5 fruit fly cellular contexts compared by ENCODE assay signal in the genomic region with DNA sequence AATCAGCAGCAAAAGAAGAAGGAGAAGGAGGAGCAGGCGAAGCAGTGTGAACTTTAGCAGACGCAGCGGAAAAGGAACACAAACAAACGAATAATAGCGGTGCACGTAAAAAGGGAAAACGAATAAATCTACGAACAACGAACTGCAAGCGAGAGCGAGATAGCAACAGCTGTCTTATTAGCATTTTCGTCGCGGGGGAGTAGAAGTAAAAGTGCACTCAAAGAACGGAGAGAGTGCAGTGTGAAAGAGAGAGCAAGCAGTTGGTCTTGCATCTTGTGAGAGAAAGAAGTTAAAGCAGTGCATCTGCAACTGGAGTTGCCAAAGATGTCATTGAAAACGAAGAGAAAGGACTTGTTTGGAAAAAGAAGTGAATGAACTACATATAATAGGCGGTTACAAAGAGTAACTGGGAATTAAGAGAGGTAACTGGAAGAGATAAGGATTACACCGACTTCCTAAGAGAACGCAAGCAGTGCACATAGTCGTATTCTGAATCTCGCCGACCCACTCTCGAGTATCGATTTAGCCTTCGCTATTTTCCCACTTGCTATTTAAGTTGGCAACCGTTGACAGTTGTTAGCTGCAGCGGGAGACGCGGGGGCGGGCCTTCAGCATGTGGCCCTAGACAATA.
TF ChIP-seq lines count a peak whose summit lies in the region.

No protein-coding gene starts in this region.

- TF ChIP-seq CTCF in whole organism, embryonic (GFP tag; optimal IDR thresholded peaks at IDR 0.05; lab: Kevin White, UChicago), result no peak

TF ChIP-seq in whole organism, adult, 20 proteins besides CTCF, POLR2A, EP300 and RAD21:
- TF ChIP-seq cic (GFP tag; optimal IDR thresholded peaks at IDR 0.05; lab: Kevin White, UChicago), result no peak
- TF ChIP-seq toe (GFP tag; optimal IDR thresholded peaks at IDR 0.05; lab: Kevin White, UChicago), result no peak
- no peak for TF ChIP-seq CG7045 (GFP tag; optimal IDR thresholded peaks at IDR 0.05; lab: Kevin White, UChicago)
- TF ChIP-seq pad (GFP tag; optimal IDR thresholded peaks at IDR 0.05; lab: Kevin White, UChicago), result peak; percentile 58
- TF ChIP-seq bab1 (GFP tag; optimal IDR thresholded peaks at IDR 0.05; lab: Kevin White, UChicago), result no peak
- TF ChIP-seq Crg-1 (GFP tag; optimal IDR thresholded peaks at IDR 0.05; lab: Kevin White, UChicago), result no peak
- TF ChIP-seq CG12768 (GFP tag; optimal IDR thresholded peaks at IDR 0.05; lab: Kevin White, UChicago), result no peak
- TF ChIP-seq Hr96 (GFP tag; optimal IDR thresholded peaks at IDR 0.05; lab: Kevin White, UChicago), result no peak
- no peak for TF ChIP-seq CG5204 (GFP tag; optimal IDR thresholded peaks at IDR 0.05; lab: Kevin White, UChicago)
- TF ChIP-seq tj (GFP tag; optimal IDR thresholded peaks at IDR 0.05; lab: Kevin White, UChicago), result peak; percentile 95

TF ChIP-seq in whole organism, embryonic, 481 proteins besides CTCF, POLR2A, EP300 and RAD21 (continues in another document):
- no peak for TF ChIP-seq az2 (GFP tag; optimal IDR thresholded peaks at IDR 0.05; lab: Kevin White, UChicago)
- TF ChIP-seq CG3065 (GFP tag; optimal IDR thresholded peaks at IDR 0.05; lab: Kevin White, UChicago), result no peak
- TF ChIP-seq Eip74EF (GFP tag; optimal IDR thresholded peaks at IDR 0.05; lab: Kevin White, UChicago), result no peak
- no peak for TF ChIP-seq sob (GFP tag; IDR thresholded peaks at IDR 0.05; lab: Robert Waterston, UW)
- TF ChIP-seq Hand (GFP tag; optimal IDR thresholded peaks at IDR 0.05; lab: Kevin White, UChicago), result no peak
- TF ChIP-seq HLHmδ (GFP tag; optimal IDR thresholded peaks at IDR 0.05; lab: Kevin White, UChicago), result no peak
- TF ChIP-seq CG13123 (GFP tag; optimal IDR thresholded peaks at IDR 0.05; lab: Kevin White, UChicago), result no peak
- no peak for TF ChIP-seq CHES-1-like (GFP tag; optimal IDR thresholded peaks at IDR 0.05; lab: Kevin White, UChicago)
- peak; percentile 94 for TF ChIP-seq z (GFP tag; IDR thresholded peaks at IDR 0.05; lab: Robert Waterston, UW)
- TF ChIP-seq CG2678 (tag; optimal IDR thresholded peaks at IDR 0.05; lab: Kevin White, UChicago), result no peak
- TF ChIP-seq unc-4 (GFP tag; IDR thresholded peaks at IDR 0.05; lab: Robert Waterston, UW; ENCODE audit: partially characterized antibody), result no peak
- TF ChIP-seq ken (GFP tag; IDR thresholded peaks at IDR 0.05; lab: Robert Waterston, UW), result no peak
- TF ChIP-seq dati (GFP tag; IDR thresholded peaks at IDR 0.05; lab: Robert Waterston, UW), result no peak
- peak; percentile 19 for TF ChIP-seq kni (GFP tag; optimal IDR thresholded peaks at IDR 0.05; lab: Kevin White, UChicago)
- TF ChIP-seq CG6854 (GFP tag; optimal IDR thresholded peaks at IDR 0.05; lab: Kevin White, UChicago), result no peak
- TF ChIP-seq usp (GFP tag; optimal IDR thresholded peaks at IDR 0.05; lab: Kevin White, UChicago), result no peak
- no peak for TF ChIP-seq CG10565 (GFP tag; optimal IDR thresholded peaks at IDR 0.05; lab: Kevin White, UChicago)
- no peak for TF ChIP-seq Lhr (GFP tag; optimal IDR thresholded peaks at IDR 0.05; lab: Kevin White, UChicago)
- no peak for TF ChIP-seq MTF-1 (GFP tag; optimal IDR thresholded peaks at IDR 0.05; lab: Kevin White, UChicago; ENCODE audit: borderline replicate concordance)

TF ChIP-seq in whole organism, prepupa, 60 proteins besides CTCF, POLR2A, EP300 and RAD21 (continues in another document):
- TF ChIP-seq Blimp-1 (GFP tag; optimal IDR thresholded peaks at IDR 0.05; lab: Kevin White, UChicago), result peak; percentile 91
- peak; percentile 31 for TF ChIP-seq Sox14 (GFP tag; optimal IDR thresholded peaks at IDR 0.05; lab: Kevin White, UChicago)
- no peak; the same call in 2 of the 3 replicates for TF ChIP-seq eg (GFP tag; IDR thresholded peaks at IDR 0.05; lab: Robert Waterston, UW)
- TF ChIP-seq CG32006 (GFP tag; optimal IDR thresholded peaks at IDR 0.05; lab: Kevin White, UChicago), result no peak
- TF ChIP-seq CG4318 (GFP tag; optimal IDR thresholded peaks at IDR 0.05; lab: Kevin White, UChicago), result no peak
- TF ChIP-seq Eip93F (GFP tag; optimal IDR thresholded peaks at IDR 0.05; lab: Kevin White, UChicago), result no peak
- 0 out of 2 replicates have a peak, but pooled peaks have one; percentile 21 for TF ChIP-seq CG15336 (GFP tag; IDR thresholded peaks at IDR 0.05; lab: Robert Waterston, UW)
- peak; percentile 32 for TF ChIP-seq CG6808 (GFP tag; optimal IDR thresholded peaks at IDR 0.05; lab: Kevin White, UChicago)
- TF ChIP-seq CG11902 (GFP tag; optimal IDR thresholded peaks at IDR 0.05; lab: Kevin White, UChicago), result no peak
- TF ChIP-seq Ets21C (GFP tag; optimal IDR thresholded peaks at IDR 0.05; lab: Kevin White, UChicago), result no peak
- no peak for TF ChIP-seq lz (GFP tag; optimal IDR thresholded peaks at IDR 0.05; lab: Kevin White, UChicago)
- TF ChIP-seq CG6792 (GFP tag; optimal IDR thresholded peaks at IDR 0.05; lab: Kevin White, UChicago), result no peak
- TF ChIP-seq net (GFP tag; optimal IDR thresholded peaks at IDR 0.05; lab: Kevin White, UChicago), result peak; percentile 7
- no peak for TF ChIP-seq CG1621 (tag; optimal IDR thresholded peaks at IDR 0.05; lab: Kevin White, UChicago)
- peak; percentile 76 for TF ChIP-seq Eip78C (GFP tag; lab: Kevin White, UChicago)
- no peak for TF ChIP-seq CG11294 (GFP tag; IDR thresholded peaks at IDR 0.05; lab: Robert Waterston, UW)
- no peak for TF ChIP-seq fd59A (GFP tag; optimal IDR thresholded peaks at IDR 0.05; lab: Kevin White, UChicago)
- no peak for TF ChIP-seq CG16779 (tag; optimal IDR thresholded peaks at IDR 0.05; lab: Kevin White, UChicago)
- no peak; the same call in 2 of the 3 replicates for TF ChIP-seq CG8119 (GFP tag; IDR thresholded peaks at IDR 0.05; lab: Robert Waterston, UW)
- TF ChIP-seq CG3919 (GFP tag; optimal IDR thresholded peaks at IDR 0.05; lab: Kevin White, UChicago), result no peak

TF ChIP-seq in whole organism, pupa, 21 proteins besides CTCF, POLR2A, EP300 and RAD21 (continues in another document):
- TF ChIP-seq CG34367 (tag; optimal IDR thresholded peaks at IDR 0.05; lab: Kevin White, UChicago) (no peak), Snoo (tag; optimal IDR thresholded peaks at IDR 0.05; lab: Kevin White, UChicago) (peak; percentile 23), CG8159 (tag; optimal IDR thresholded peaks at IDR 0.05; lab: Kevin White, UChicago) (no peak), CG14655 (GFP tag; optimal IDR thresholded peaks at IDR 0.05; lab: Kevin White, UChicago) (no peak), CG13204 (GFP tag; optimal IDR thresholded peaks at IDR 0.05; lab: Kevin White, UChicago) (peak; percentile 52), CG17806 (tag; optimal IDR thresholded peaks at IDR 0.05; lab: Kevin White, UChicago) (no peak), CG8301 (tag; optimal IDR thresholded peaks at IDR 0.05; lab: Kevin White, UChicago) (peak; percentile 47), CG32121 (GFP tag; IDR thresholded peaks at IDR 0.05; lab: Robert Waterston, UW) (no peak), Pif1A (GFP tag; optimal IDR thresholded peaks at IDR 0.05; lab: Kevin White, UChicago) (no peak), gl (tag; optimal IDR thresholded peaks at IDR 0.05; lab: Kevin White, UChicago) (peak; percentile 33), CG10348 (GFP tag; IDR thresholded peaks at IDR 0.05; lab: Robert Waterston, UW) (no peak), CG4496 (GFP tag; IDR thresholded peaks at IDR 0.05; lab: Robert Waterston, UW) (0 out of 3 replicates have a peak, but pooled peaks have one; percentile 38), CG9948 (tag; optimal IDR thresholded peaks at IDR 0.05; lab: Kevin White, UChicago) (no peak), rn (GFP tag; IDR thresholded peaks at IDR 0.05; lab: Robert Waterston, UW) (no peak), CG15710 (tag; optimal IDR thresholded peaks at IDR 0.05; lab: Kevin White, UChicago) (peak; percentile 4), Ets98B (GFP tag; IDR thresholded peaks at IDR 0.05; lab: Robert Waterston, UW) (peak; percentile 27; the same call in 1 of the 2 replicates), Pif1B (GFP tag; optimal IDR thresholded peaks at IDR 0.05; lab: Kevin White, UChicago) (no peak), CG12605 (GFP tag; IDR thresholded peaks at IDR 0.05; lab: Robert Waterston, UW) (no peak; the same call in 1 of the 2 replicates), D1 (tag; optimal IDR thresholded peaks at IDR 0.05; lab: Kevin White, UChicago) (no peak), fd96Ca (GFP tag; IDR thresholded peaks at IDR 0.05; lab: Robert Waterston, UW) (0 out of 3 replicates have a peak, but pooled peaks have one; percentile 23)

TF ChIP-seq in whole organism, wandering third instar larva, 38 proteins besides CTCF, POLR2A, EP300 and RAD21:
- TF ChIP-seq Dif (GFP tag; optimal IDR thresholded peaks at IDR 0.05; lab: Kevin White, UChicago; ENCODE audit: partially characterized antibody) (peak; percentile 24), rgr (GFP tag; optimal IDR thresholded peaks at IDR 0.05; lab: Kevin White, UChicago) (no peak), Hnf4 (GFP tag; optimal IDR thresholded peaks at IDR 0.05; lab: Kevin White, UChicago) (no peak), h (GFP tag; optimal IDR thresholded peaks at IDR 0.05; lab: Kevin White, UChicago) (no peak), pan (optimal IDR thresholded peaks at IDR 0.05; lab: Kevin White, UChicago) (no peak), Vsx2 (GFP tag; optimal IDR thresholded peaks at IDR 0.05; lab: Kevin White, UChicago; ENCODE audit: partially characterized antibody) (peak; percentile 59), jim (GFP tag; optimal IDR thresholded peaks at IDR 0.05; lab: Kevin White, UChicago) (no peak), brk (GFP tag; optimal IDR thresholded peaks at IDR 0.05; lab: Kevin White, UChicago) (no peak), CrebA (GFP tag; optimal IDR thresholded peaks at IDR 0.05; lab: Kevin White, UChicago; ENCODE audit: borderline replicate concordance) (no peak), CG32264 (GFP tag; optimal IDR thresholded peaks at IDR 0.05; lab: Kevin White, UChicago) (no peak), usp (GFP tag; optimal IDR thresholded peaks at IDR 0.05; lab: Kevin White, UChicago) (no peak), sage (GFP tag; optimal IDR thresholded peaks at IDR 0.05; lab: Kevin White, UChicago) (no peak), Dfd (GFP tag; optimal IDR thresholded peaks at IDR 0.05; lab: Kevin White, UChicago) (no peak), psq (GFP tag; optimal IDR thresholded peaks at IDR 0.05; lab: Kevin White, UChicago) (peak; percentile 80)
